Worm (Caenorhabditis elegans) whole organism, young adult: ENCODE measurements around the gene R160.14.
"Not testable (repeated sequence)": the region's sequence is repeated elsewhere in the genome, so short reads cannot be mapped to it uniquely, and the experiment has no call there.

Experiments used
- F33H1.4 ChIP-seq: fragments of 200-800 bp; sonication (Bioruptor generic); IDR thresholded peaks from 2 replicates; pipeline ENCODE4 v1.3.6; 2022; ENCODE audit warnings: missing genetic modification reagents, missing genetic modification characterization, missing compliant biosample characterization
- Y67H2A.10 ChIP-seq: fragments of 200-800 bp; sonication (Bioruptor generic); conservative IDR thresholded peaks from 2 replicates; pipeline ENCODE4 v1.3.6; 2022; ENCODE audit warnings: missing genetic modification reagents, missing genetic modification characterization, missing compliant biosample characterization
- athp-1 ChIP-seq: sonication (generic microtip); optimal IDR thresholded peaks from 2 replicates; lab custom pipeline; 2017; ENCODE audit warnings: mild to moderate bottlenecking, missing genetic modification characterization, missing compliant biosample characterization
- egrh-3 ChIP-seq: fragments of 200-800 bp; sonication (Bioruptor generic); IDR thresholded peaks from 2 replicates; pipeline ENCODE4 v1.3.6; 2022; ENCODE audit warnings: missing genetic modification reagents, missing genetic modification characterization, missing compliant biosample characterization
- let-607 ChIP-seq, 2 experiments: fragments of 200-800 bp in 1 of 2; sonication (Bioruptor generic) in 1 of 2; sonication (generic microtip) in 1 of 2; optimal IDR thresholded peaks; 2 replicates each; lab custom pipeline; 2016 to 2018; ENCODE audit warnings: mild to moderate bottlenecking in 2 of 2, missing compliant biosample characterization in 2 of 2, missing genetic modification characterization in 2 of 2, moderate library complexity in 2 of 2, missing genotype in 1 of 2

- not testable (repeated sequence) for TF ChIP-seq let-607 (tag; optimal IDR thresholded peaks at IDR 0.05; lab: Kevin White, UChicago); egrh-3; athp-1 (tag; lab: Kevin White, UChicago); Y67H2A.10 (GFP tag; lab: Robert Waterston, UW); F33H1.4
Measured at ce11 chrX:4339332-4339731, 32.6 kb downstream of the R160.14 start, which contains the start of gene cst-1.
